Fruit fly (Drosophila melanogaster): Measurements from ENCODE around the gene CG4849.

dm6 chr3R:27947682-27948245 lies 15.5 kb upstream of the CG4849 start, which contains the start of gene mfrn:
- TF ChIP-seq CG13296 (GFP tag; optimal IDR thresholded peaks at IDR 0.05) (no peak), Dek (tag; optimal IDR thresholded peaks at IDR 0.05) (no peak), sug (tag; optimal IDR thresholded peaks at IDR 0.05) (no peak), ato (GFP tag; IDR thresholded peaks at IDR 0.05; ENCODE audit: partially characterized antibody) (no peak), gsb (GFP tag; IDR thresholded peaks at IDR 0.05) (no peak), h (optimal IDR thresholded peaks at IDR 0.05) (no peak), Dll (GFP tag; IDR thresholded peaks at IDR 0.05; ENCODE audit: partially characterized antibody) (no peak), cas (GFP tag; IDR thresholded peaks at IDR 0.05) (no peak)
